Worm (Caenorhabditis elegans) whole organism, midembryonic: Measurements from ENCODE around the gene slc-36.5.

Experiments
- T22C8.4 ChIP-seq: fragments of 200-800 bp; sonication (Bioruptor generic); IDR thresholded peaks from 2 replicates; pipeline ENCODE4 v1.3.6; 2022; ENCODE audit warnings: missing genetic modification characterization, missing compliant biosample characterization
- cog-1 ChIP-seq: sonication (generic microtip); optimal IDR thresholded peaks from 2 replicates; lab custom pipeline; 2016; ENCODE audit warnings: missing genetic modification characterization, missing compliant biosample characterization
- flt-1 ChIP-seq: fragments of 200-800 bp; sonication (Bioruptor generic); IDR thresholded peaks from 2 replicates; pipeline ENCODE4 v1.3.6; 2022; ENCODE audit warnings: missing genetic modification characterization, missing compliant biosample characterization
- klf-2 ChIP-seq: fragments of 200-800 bp; sonication (Bioruptor generic); conservative IDR thresholded peaks from 2 replicates; pipeline ENCODE4 v1.3.6; 2022; ENCODE audit warnings: missing genetic modification reagents, missing genetic modification characterization, missing compliant biosample characterization
- med-1 ChIP-seq: sonication (generic microtip); optimal IDR thresholded peaks from 2 replicates; lab custom pipeline; 2017; ENCODE audit warnings: missing genetic modification characterization, mild to moderate bottlenecking, missing compliant biosample characterization, antibody characterized with exemption, missing genetic modification reagents; ENCODE audit not compliant: insufficient read depth
- ref-1 ChIP-seq: fragments of 200-800 bp; sonication (Bioruptor generic); conservative IDR thresholded peaks from 2 replicates; pipeline ENCODE4 v1.3.6; 2022; ENCODE audit warnings: missing genetic modification reagents, missing genetic modification characterization, missing compliant biosample characterization
- tab-1 ChIP-seq: fragments of 200-800 bp; sonication (Bioruptor generic); IDR thresholded peaks from 2 replicates; pipeline ENCODE4 v1.3.6; 2022; ENCODE audit warnings: missing genetic modification characterization, missing compliant biosample characterization
- ztf-23 ChIP-seq: fragments of 200-800 bp; sonication (Bioruptor generic); IDR thresholded peaks from 2 replicates; pipeline ENCODE4 v1.3.6; 2022; ENCODE audit warnings: missing genetic modification reagents, missing genetic modification characterization, missing compliant biosample characterization
- ztf-29 ChIP-seq: fragments of 200-800 bp; sonication (Bioruptor generic); IDR thresholded peaks from 2 replicates; pipeline ENCODE4 v1.3.6; 2022; ENCODE audit warnings: missing genetic modification reagents, missing genetic modification characterization, missing compliant biosample characterization

ce11 chrII:6842651-6843118, 34.2 kb downstream of the slc-36.5 start:
- TF ChIP-seq klf-2 (no peak), flt-1 (no peak), T22C8.4 (no peak), med-1 (GFP tag; lab: Kevin White, UChicago) (no peak), ztf-29 (no peak), tab-1 (GFP tag; lab: Robert Waterston, UW) (no peak), ztf-23 (GFP tag; lab: Robert Waterston, UW) (no peak), cog-1 (tag; lab: Kevin White, UChicago) (no peak), ref-1 (no peak)
